Worm (Caenorhabditis elegans): ENCODE data around the gene Y16B4A.2.

- no peak for TF ChIP-seq ztf-11 (tag; optimal IDR thresholded peaks at IDR 0.05)
- TF ChIP-seq F13H6.1 (tag; optimal IDR thresholded peaks at IDR 0.05), result no peak
- no peak for TF ChIP-seq dmd-4 (tag; optimal IDR thresholded peaks at IDR 0.05)
- TF ChIP-seq ama-1 (optimal IDR thresholded peaks at IDR 0.05), result no peak
- TF ChIP-seq nhr-25 (tag; optimal IDR thresholded peaks at IDR 0.05), result no peak
- TF ChIP-seq blmp-1 (tag; optimal IDR thresholded peaks at IDR 0.05; ENCODE audit: insufficient read depth), result no peak
- no peak for TF ChIP-seq ZK546.5 (tag; optimal IDR thresholded peaks at IDR 0.05)
- TF ChIP-seq nhr-12 (tag; optimal IDR thresholded peaks at IDR 0.05), result no peak
- TF ChIP-seq unc-55 (GFP tag; optimal IDR thresholded peaks at IDR 0.05), result no peak
- no peak for TF ChIP-seq ztf-4 (tag; optimal IDR thresholded peaks at IDR 0.05)
- no peak for TF ChIP-seq nhr-23 (tag; optimal IDR thresholded peaks at IDR 0.05)
- no peak for TF ChIP-seq ceh-82 (tag; optimal IDR thresholded peaks at IDR 0.05)
- TF ChIP-seq elt-3 (tag; optimal IDR thresholded peaks at IDR 0.05), result no peak
- TF ChIP-seq nhr-237 (tag; optimal IDR thresholded peaks at IDR 0.05), result no peak
Measured at ce11 chrX:14744496-14744895, 27.2 kb downstream of the Y16B4A.2 start.
